Fruit fly (Drosophila melanogaster): Measurements from ENCODE around the gene Idh.
A peak's percentile ranks its signal among the peaks of the same experiment; 100 is the strongest.

- TF ChIP-seq tai (GFP tag; optimal IDR thresholded peaks at IDR 0.05) (no peak), Mio (GFP tag; optimal IDR thresholded peaks at IDR 0.05) (no peak), Abd-B (GFP tag; optimal IDR thresholded peaks at IDR 0.05) (no peak), br (GFP tag; optimal IDR thresholded peaks at IDR 0.05) (peak; percentile 25), OdsH (GFP tag; optimal IDR thresholded peaks at IDR 0.05) (peak; percentile 29), sage (GFP tag; optimal IDR thresholded peaks at IDR 0.05) (no peak), fru (GFP tag; optimal IDR thresholded peaks at IDR 0.05) (peak; percentile 65), CrebA (GFP tag; optimal IDR thresholded peaks at IDR 0.05; ENCODE audit: borderline replicate concordance) (peak; percentile 19), h (GFP tag; optimal IDR thresholded peaks at IDR 0.05) (peak; percentile 87), N (GFP tag; optimal IDR thresholded peaks at IDR 0.05) (no peak), dmrt93B (GFP tag; optimal IDR thresholded peaks at IDR 0.05) (no peak), foxo (GFP tag; optimal IDR thresholded peaks at IDR 0.05) (peak in 1 of 2 experiments; percentile 35), dl (GFP tag; optimal IDR thresholded peaks at IDR 0.05; ENCODE audit: insufficient read depth in 1 of 2, partially characterized antibody in 2 of 2) (peak in 1 of 2 experiments; percentile 31)
Observed at dm6 chr3L:8360643-8361110, at the start of gene Idh.
